Comparison of ENCODE assay signal across 2 fruit fly cellular contexts in the genomic region with DNA sequence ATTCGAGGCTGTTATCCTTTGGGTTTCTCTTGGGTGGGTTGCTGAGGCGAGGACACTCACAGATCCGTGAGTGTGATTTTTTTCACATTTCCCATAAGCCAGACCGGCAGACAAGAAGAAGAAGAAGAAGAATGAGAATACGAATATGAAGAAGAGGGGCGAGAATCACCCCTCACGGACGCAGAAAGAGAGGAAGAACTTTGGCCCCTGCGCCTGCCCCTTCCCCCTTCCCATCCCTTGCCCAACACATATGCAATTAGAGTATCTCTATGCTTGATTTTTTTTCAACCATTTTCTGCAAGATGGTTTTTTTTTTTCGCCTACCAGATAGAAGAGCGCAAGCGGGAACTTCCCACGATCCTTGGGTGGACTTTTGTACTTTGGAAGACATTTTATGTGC.
TF ChIP-seq lines count a peak whose summit lies in the region.

No protein-coding gene starts in this region.

TF ChIP-seq in whole organism, embryonic, 481 proteins besides CTCF, POLR2A, EP300 and RAD21 (continued from another document):
- TF ChIP-seq twi (tag; optimal IDR thresholded peaks at IDR 0.05; lab: Kevin White, UChicago) (no peak), nom (GFP tag; optimal IDR thresholded peaks at IDR 0.05; lab: Kevin White, UChicago) (peak; percentile 92), bsh (GFP tag; optimal IDR thresholded peaks at IDR 0.05; lab: Kevin White, UChicago) (peak in 1 of 2 experiments; percentile 71), crol (GFP tag; IDR thresholded peaks at IDR 0.05; lab: Robert Waterston, UW) (peak; percentile 68; the same call in 1 of the 2 replicates), sqz (GFP tag; optimal IDR thresholded peaks at IDR 0.05; lab: Kevin White, UChicago) (peak; percentile 69), tna (GFP tag; IDR thresholded peaks at IDR 0.05; lab: Robert Waterston, UW; ENCODE audit: partially characterized antibody) (no peak), CG17385 (GFP tag; optimal IDR thresholded peaks at IDR 0.05; lab: Kevin White, UChicago) (peak; percentile 69), Ada2b (GFP tag; IDR thresholded peaks at IDR 0.05; lab: Robert Waterston, UW) (no peak), Xbp1 (GFP tag; optimal IDR thresholded peaks at IDR 0.05; lab: Kevin White, UChicago) (no peak), CG10321 (GFP tag; IDR thresholded peaks at IDR 0.05; lab: Robert Waterston, UW) (no peak), fd64A (GFP tag; optimal IDR thresholded peaks at IDR 0.05; lab: Kevin White, UChicago) (no peak)

TF ChIP-seq in whole organism, prepupa, 60 proteins besides CTCF, POLR2A, EP300 and RAD21 (continued from another document):
- TF ChIP-seq spab (GFP tag; optimal IDR thresholded peaks at IDR 0.05; lab: Kevin White, UChicago) (peak; percentile 62), CG10669 (GFP tag; optimal IDR thresholded peaks at IDR 0.05; lab: Kevin White, UChicago) (no peak), CG4318 (GFP tag; optimal IDR thresholded peaks at IDR 0.05; lab: Kevin White, UChicago) (no peak), Hr4 (GFP tag; optimal IDR thresholded peaks at IDR 0.05; lab: Kevin White, UChicago) (no peak), CG34406 (GFP tag; optimal IDR thresholded peaks at IDR 0.05; lab: Kevin White, UChicago) (no peak), lz (GFP tag; optimal IDR thresholded peaks at IDR 0.05; lab: Kevin White, UChicago) (no peak), eg (GFP tag; IDR thresholded peaks at IDR 0.05; lab: Robert Waterston, UW) (no peak), cyc (GFP tag; optimal IDR thresholded peaks at IDR 0.05; lab: Kevin White, UChicago) (no peak), CG8632 (GFP tag; optimal IDR thresholded peaks at IDR 0.05; lab: Kevin White, UChicago) (no peak), CG1621 (tag; optimal IDR thresholded peaks at IDR 0.05; lab: Kevin White, UChicago) (peak; percentile 40), pdm3 (GFP tag; optimal IDR thresholded peaks at IDR 0.05; lab: Kevin White, UChicago) (no peak), Hr39 (GFP tag; optimal IDR thresholded peaks at IDR 0.05; lab: Kevin White, UChicago) (no peak)
